Worm (Caenorhabditis elegans): ENCODE measurements around the gene dhs-21.

The dhs-21 gene

ce11 chrV:12695968-12696367, 37.5 kb downstream of the dhs-21 start, which contains the start of gene K10C8.4:
Gene K10C8.4, plus strand, starts transcription at chrV:12696268.
- no peak for TF ChIP-seq sma-3 (GFP tag; optimal IDR thresholded peaks at IDR 0.05)
- no peak for TF ChIP-seq ztf-4 (tag; optimal IDR thresholded peaks at IDR 0.05)
- TF ChIP-seq unc-55 (GFP tag; optimal IDR thresholded peaks at IDR 0.05) = peak; percentile 5
- TF ChIP-seq nhr-12 (tag; optimal IDR thresholded peaks at IDR 0.05) = no peak
- TF ChIP-seq fos-1 (tag; optimal IDR thresholded peaks at IDR 0.05) = no peak
- TF ChIP-seq lin-39 (tag; optimal IDR thresholded peaks at IDR 0.05) = no peak
- TF ChIP-seq unc-39 (tag; optimal IDR thresholded peaks at IDR 0.05) = no peak
- TF ChIP-seq nhr-237 (tag; optimal IDR thresholded peaks at IDR 0.05) = no peak
- no peak for TF ChIP-seq nhr-77 (tag; optimal IDR thresholded peaks at IDR 0.05)
- TF ChIP-seq ceh-82 (tag; optimal IDR thresholded peaks at IDR 0.05) = no peak
- TF ChIP-seq mbf-1 (tag; optimal IDR thresholded peaks at IDR 0.05) = no peak
- no peak for TF ChIP-seq nhr-129 (tag; optimal IDR thresholded peaks at IDR 0.05)
- TF ChIP-seq ceh-16 (tag; optimal IDR thresholded peaks at IDR 0.05) = no peak
- no peak for TF ChIP-seq sma-9 (GFP tag; optimal IDR thresholded peaks at IDR 0.05)
- TF ChIP-seq sma-9 (tag; optimal IDR thresholded peaks at IDR 0.05) = no peak
- TF ChIP-seq C34F6.9 (tag; optimal IDR thresholded peaks at IDR 0.05) = peak; percentile 15
- no peak for TF ChIP-seq peb-1 (tag; optimal IDR thresholded peaks at IDR 0.05)

- TF ChIP-seq unc-39 (tag; optimal IDR thresholded peaks at IDR 0.05) (no peak), ceh-16 (tag; optimal IDR thresholded peaks at IDR 0.05) (no peak), snpc-4 (tag; optimal IDR thresholded peaks at IDR 0.05) (no peak), unc-62 (GFP tag; optimal IDR thresholded peaks at IDR 0.05) (no peak), nhr-10 (tag; optimal IDR thresholded peaks at IDR 0.05) (no peak), mdl-1 (tag; optimal IDR thresholded peaks at IDR 0.05) (no peak), lsy-2 (tag; optimal IDR thresholded peaks at IDR 0.05) (no peak), egl-27 (tag; optimal IDR thresholded peaks at IDR 0.05) (no peak), mbf-1 (tag; optimal IDR thresholded peaks at IDR 0.05) (no peak), sma-9 (GFP tag; optimal IDR thresholded peaks at IDR 0.05) (no peak), sma-9 (tag; optimal IDR thresholded peaks at IDR 0.05) (no peak), sma-3 (GFP tag; optimal IDR thresholded peaks at IDR 0.05) (no peak), dmd-4 (tag; optimal IDR thresholded peaks at IDR 0.05) (no peak), aly-2 (tag; optimal IDR thresholded peaks at IDR 0.05) (no peak), ama-1 (optimal IDR thresholded peaks at IDR 0.05) (no peak), C34F6.9 (tag; optimal IDR thresholded peaks at IDR 0.05) (no peak), unc-55 (GFP tag; optimal IDR thresholded peaks at IDR 0.05) (no peak)
Observed at ce11 chrV:12695155-12695554, 38.3 kb downstream of the dhs-21 start, which contains the start of gene parn-1. Gene parn-1, minus strand, starts transcription at chrV:12695255.

ce11 chrV:12683205-12683604, 50.2 kb downstream of the dhs-21 start:
- no peak for TF ChIP-seq elt-1 (tag; optimal IDR thresholded peaks at IDR 0.05)
- no peak for TF ChIP-seq nhr-11 (tag; optimal IDR thresholded peaks at IDR 0.05)
- no peak for TF ChIP-seq elt-3 (tag; optimal IDR thresholded peaks at IDR 0.05)
- peak; percentile 3 for TF ChIP-seq fos-1 (tag; optimal IDR thresholded peaks at IDR 0.05)
- no peak for TF ChIP-seq lsy-2 (tag; optimal IDR thresholded peaks at IDR 0.05)
- TF ChIP-seq nhr-21 (tag; optimal IDR thresholded peaks at IDR 0.05) = no peak

Measured in whole organism, L2 larva.